Worm (Caenorhabditis elegans) whole organism, midembryonic: ENCODE data around the gene gst-8.
"Not testable (repeated sequence)": the region's sequence is repeated elsewhere in the genome, so short reads cannot be mapped to it uniquely, and the experiment has no call there.

Experiments
- T22C8.4 ChIP-seq: fragments of 200-800 bp; sonication (Bioruptor generic); IDR thresholded peaks from 2 replicates; pipeline ENCODE4 v1.3.6; 2022; ENCODE audit warnings: missing genetic modification characterization, missing compliant biosample characterization
- cog-1 ChIP-seq: sonication (generic microtip); optimal IDR thresholded peaks from 2 replicates; lab custom pipeline; 2016; ENCODE audit warnings: missing genetic modification characterization, missing compliant biosample characterization
- flt-1 ChIP-seq: fragments of 200-800 bp; sonication (Bioruptor generic); IDR thresholded peaks from 2 replicates; pipeline ENCODE4 v1.3.6; 2022; ENCODE audit warnings: missing genetic modification characterization, missing compliant biosample characterization
- klf-2 ChIP-seq: fragments of 200-800 bp; sonication (Bioruptor generic); conservative IDR thresholded peaks from 2 replicates; pipeline ENCODE4 v1.3.6; 2022; ENCODE audit warnings: missing genetic modification reagents, missing genetic modification characterization, missing compliant biosample characterization
- med-1 ChIP-seq: sonication (generic microtip); optimal IDR thresholded peaks from 2 replicates; lab custom pipeline; 2017; ENCODE audit warnings: missing genetic modification characterization, mild to moderate bottlenecking, missing compliant biosample characterization, antibody characterized with exemption, missing genetic modification reagents; ENCODE audit not compliant: insufficient read depth
- ref-1 ChIP-seq: fragments of 200-800 bp; sonication (Bioruptor generic); conservative IDR thresholded peaks from 2 replicates; pipeline ENCODE4 v1.3.6; 2022; ENCODE audit warnings: missing genetic modification reagents, missing genetic modification characterization, missing compliant biosample characterization
- tab-1 ChIP-seq: fragments of 200-800 bp; sonication (Bioruptor generic); IDR thresholded peaks from 2 replicates; pipeline ENCODE4 v1.3.6; 2022; ENCODE audit warnings: missing genetic modification characterization, missing compliant biosample characterization
- ztf-23 ChIP-seq: fragments of 200-800 bp; sonication (Bioruptor generic); IDR thresholded peaks from 2 replicates; pipeline ENCODE4 v1.3.6; 2022; ENCODE audit warnings: missing genetic modification reagents, missing genetic modification characterization, missing compliant biosample characterization
- ztf-29 ChIP-seq: fragments of 200-800 bp; sonication (Bioruptor generic); IDR thresholded peaks from 2 replicates; pipeline ENCODE4 v1.3.6; 2022; ENCODE audit warnings: missing genetic modification reagents, missing genetic modification characterization, missing compliant biosample characterization

gst-8 gene

DNA sequence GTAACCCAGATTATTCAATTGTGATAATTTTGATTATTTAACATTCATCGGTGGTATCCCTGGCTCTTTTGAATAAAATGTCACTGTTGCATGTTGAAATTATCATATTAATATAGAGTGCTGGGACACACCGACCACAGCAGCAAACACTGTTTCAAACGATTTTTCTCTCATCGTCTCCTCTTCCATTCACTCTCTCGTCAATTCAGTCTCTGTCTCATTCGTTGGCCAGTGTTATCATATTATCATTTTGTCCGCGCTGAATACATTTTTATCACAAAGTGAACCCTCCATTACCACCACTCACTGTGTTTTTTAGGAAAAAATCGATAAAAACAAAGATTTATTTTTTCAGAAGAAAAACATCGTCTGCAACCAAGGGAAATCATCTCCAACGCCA, 26.4 kb upstream of the gst-8 start:
- TF ChIP-seq tab-1 (GFP tag; lab: Robert Waterston, UW) = no peak
- 0 out of 2 replicates have a peak, but pooled peaks have one; percentile 13 for TF ChIP-seq T22C8.4 (GFP tag; lab: Robert Waterston, UW)
- TF ChIP-seq ref-1 (GFP tag; lab: Robert Waterston, UW) = no peak
- TF ChIP-seq cog-1 (tag; lab: Kevin White, UChicago) = no peak
- TF ChIP-seq flt-1 = no peak
- TF ChIP-seq ztf-23 (GFP tag; lab: Robert Waterston, UW) = 0 out of 2 replicates have a peak, but pooled peaks have one; percentile 24
- no peak for TF ChIP-seq med-1 (GFP tag; lab: Kevin White, UChicago)
- no peak for TF ChIP-seq ztf-29
- no peak for TF ChIP-seq klf-2

DNA sequence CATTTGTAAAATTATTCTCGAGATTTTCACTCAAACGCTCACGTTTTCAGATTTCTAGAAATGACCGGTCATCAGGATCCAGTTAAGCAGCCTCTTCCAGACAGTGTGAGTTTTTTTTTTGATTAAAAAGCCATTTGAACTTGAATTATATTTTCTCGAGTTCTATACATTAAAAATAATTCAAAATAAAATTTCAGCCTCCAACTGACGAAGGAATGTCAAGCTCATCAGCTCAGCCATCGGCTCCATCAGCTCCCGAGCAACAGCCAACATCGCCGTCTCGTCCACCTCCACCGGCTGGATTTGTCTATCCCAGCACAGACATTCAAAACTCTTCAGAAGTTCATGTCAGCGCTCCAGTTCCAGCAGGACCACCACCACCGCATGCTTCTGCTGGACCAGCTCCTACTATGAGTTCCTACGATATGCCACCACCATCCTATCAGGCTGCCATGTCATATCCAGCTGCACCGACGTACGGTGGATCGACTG, 25.6 kb upstream of the gst-8 start, which contains the start of gene F11G11.5:
Gene F11G11.5 (plus strand): TSS at position 51 of the 492 bp plus-strand sequence.
- TF ChIP-seq klf-2 = no peak
- no peak for TF ChIP-seq med-1 (GFP tag; lab: Kevin White, UChicago)
- no peak for TF ChIP-seq ztf-23 (GFP tag; lab: Robert Waterston, UW)
- no peak for TF ChIP-seq ztf-29
- no peak for TF ChIP-seq T22C8.4 (GFP tag; lab: Robert Waterston, UW)
- TF ChIP-seq ref-1 (GFP tag; lab: Robert Waterston, UW) = no peak
- TF ChIP-seq cog-1 (tag; lab: Kevin White, UChicago) = no peak
- TF ChIP-seq tab-1 (GFP tag; lab: Robert Waterston, UW) = no peak
- TF ChIP-seq flt-1 = no peak

- TF ChIP-seq klf-2 (no peak), flt-1 (no peak), cog-1 (tag; lab: Kevin White, UChicago) (no peak), ref-1 (GFP tag; lab: Robert Waterston, UW) (no peak), ztf-29 (no peak), tab-1 (GFP tag; lab: Robert Waterston, UW) (no peak), med-1 (GFP tag; lab: Kevin White, UChicago) (no peak), ztf-23 (GFP tag; lab: Robert Waterston, UW) (no peak), T22C8.4 (GFP tag; lab: Robert Waterston, UW) (no peak)
These were observed 24.6 kb upstream of the gst-8 start for ce11 chrII:4858906-4859411.

DNA sequence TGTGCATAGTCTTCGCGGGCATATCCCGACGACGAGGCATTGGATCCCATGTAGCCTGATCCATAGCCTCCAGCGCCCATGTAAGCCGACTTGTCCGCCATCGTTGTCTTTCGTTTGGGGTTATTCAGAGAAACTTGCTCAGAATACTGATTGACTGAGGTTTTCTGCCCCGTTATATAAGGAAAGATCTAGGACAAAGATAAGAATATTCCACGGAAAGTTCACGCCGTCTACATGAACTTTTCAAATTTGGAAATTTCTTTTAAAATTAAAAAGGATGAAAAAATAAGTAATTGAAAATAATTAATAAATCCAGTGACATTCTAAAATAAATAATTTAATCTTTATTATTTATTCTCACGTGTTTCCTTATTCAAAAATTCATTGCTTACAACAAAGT, 23.3 kb upstream of the gst-8 start, which contains the start of the genes nspd-5 and F11G11.4:
Gene nspd-5 (minus strand): TSS at position 101 of the 400 bp plus-strand sequence.
Gene F11G11.4 (plus strand): TSS at position 335 of the 400 bp plus-strand sequence.
- not testable (repeated sequence) for TF ChIP-seq flt-1; ztf-23 (GFP tag; lab: Robert Waterston, UW); T22C8.4 (GFP tag; lab: Robert Waterston, UW)

DNA sequence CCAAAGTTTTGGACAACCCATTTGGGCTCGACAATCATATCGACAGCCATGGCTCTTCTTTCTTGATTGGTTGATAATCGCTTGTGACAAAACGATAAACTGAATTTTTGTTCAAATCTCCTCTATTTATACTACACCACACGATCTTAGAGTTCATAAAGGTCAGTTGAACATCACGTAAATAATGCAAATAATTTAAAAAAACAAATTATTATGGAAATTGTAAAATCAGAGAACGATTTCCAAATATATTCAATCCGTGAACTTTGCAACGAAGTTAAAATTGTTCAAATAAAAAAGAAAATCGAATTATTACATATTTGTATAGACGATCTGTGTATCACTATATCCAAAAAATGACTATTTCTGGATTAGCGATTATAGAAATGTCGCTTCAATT, 20.2 kb upstream of the gst-8 start, which contains the start of the genes mpst-4 and F11G11.14:
Gene mpst-4 (minus strand): TSS at position 101 of the 400 bp plus-strand sequence.
Gene F11G11.14 (plus strand): TSS at position 325 of the 400 bp plus-strand sequence.
- TF ChIP-seq med-1 (GFP tag; lab: Kevin White, UChicago) = no peak
- TF ChIP-seq cog-1 (tag; lab: Kevin White, UChicago) = no peak
- TF ChIP-seq ztf-23 (GFP tag; lab: Robert Waterston, UW) = no peak
- TF ChIP-seq klf-2 = no peak
- TF ChIP-seq flt-1 = no peak
- no peak for TF ChIP-seq ztf-29
- TF ChIP-seq T22C8.4 (GFP tag; lab: Robert Waterston, UW) = no peak
- TF ChIP-seq tab-1 (GFP tag; lab: Robert Waterston, UW) = no peak
- no peak for TF ChIP-seq ref-1 (GFP tag; lab: Robert Waterston, UW)

ce11 chrII:4866045-4866444, 17.5 kb upstream of the gst-8 start:
- TF ChIP-seq med-1 (GFP tag; lab: Kevin White, UChicago) (no peak), klf-2 (no peak), ztf-29 (no peak), cog-1 (tag; lab: Kevin White, UChicago) (no peak), flt-1 (no peak), ref-1 (GFP tag; lab: Robert Waterston, UW) (no peak), T22C8.4 (GFP tag; lab: Robert Waterston, UW) (no peak), ztf-23 (GFP tag; lab: Robert Waterston, UW) (no peak), tab-1 (GFP tag; lab: Robert Waterston, UW) (no peak)

DNA sequence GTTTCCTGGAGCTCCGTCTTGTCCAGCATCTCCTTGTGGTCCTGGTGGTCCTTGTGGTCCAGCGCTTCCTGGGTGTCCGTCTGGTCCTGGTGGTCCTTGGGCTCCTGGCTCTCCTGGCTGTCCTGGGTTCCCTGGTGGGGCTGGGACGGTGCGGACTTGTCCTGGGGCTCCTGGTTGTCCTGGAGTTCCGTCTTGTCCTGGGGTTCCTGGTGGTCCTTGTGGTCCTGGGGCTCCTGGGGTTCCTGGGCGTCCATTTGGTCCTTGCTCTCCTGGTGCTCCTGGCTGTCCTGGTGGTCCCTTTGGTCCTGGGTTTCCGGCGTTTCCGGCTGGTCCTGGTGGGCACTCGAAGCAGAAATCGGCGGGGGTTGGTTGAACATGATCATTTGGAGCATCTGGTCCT, 16.7 kb upstream of the gst-8 start:
- TF ChIP-seq flt-1 = 0 out of 2 replicates have a peak, but pooled peaks have one; percentile 13

DNA sequence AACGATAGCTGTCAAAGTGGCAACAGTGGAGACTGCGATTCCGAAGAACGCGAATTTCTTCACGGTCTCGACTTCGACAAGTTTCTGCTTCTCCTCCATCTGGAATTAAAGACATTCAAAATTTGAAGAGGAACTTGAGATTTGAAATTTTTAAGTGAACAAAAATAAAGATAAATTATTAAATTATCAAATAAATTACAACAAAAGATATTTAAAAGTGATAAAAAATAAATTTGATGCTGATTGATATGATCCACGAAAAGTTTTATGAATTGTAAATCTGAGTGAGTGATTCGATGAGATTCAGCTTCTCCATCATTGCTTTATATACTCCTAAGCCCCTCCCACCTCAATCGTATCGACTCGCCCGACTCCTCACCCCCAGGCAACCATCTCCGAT, 16.0 kb upstream of the gst-8 start, which contains the start of gene col-17:
Gene col-17 (minus strand): TSS at position 101 of the 400 bp plus-strand sequence.
- TF ChIP-seq med-1 (GFP tag; lab: Kevin White, UChicago) (no peak), flt-1 (no peak), ztf-23 (GFP tag; lab: Robert Waterston, UW) (no peak), tab-1 (GFP tag; lab: Robert Waterston, UW) (no peak), klf-2 (no peak), cog-1 (tag; lab: Kevin White, UChicago) (no peak), ref-1 (GFP tag; lab: Robert Waterston, UW) (no peak), ztf-29 (no peak)

- TF ChIP-seq flt-1 (no peak), ref-1 (GFP tag; lab: Robert Waterston, UW) (no peak), med-1 (GFP tag; lab: Kevin White, UChicago) (no peak), ztf-29 (no peak), tab-1 (GFP tag; lab: Robert Waterston, UW) (no peak), cog-1 (tag; lab: Kevin White, UChicago) (no peak)
These were observed 13.6 kb upstream of the gst-8 start for ce11 chrII:4869793-4870343.
